Worm (Caenorhabditis elegans) whole organism, L1 larva: ENCODE data around the gene C33A12.3.

Source experiments
- C04F5.9 ChIP-seq: sonication (generic microtip); optimal IDR thresholded peaks from 2 replicates; lab custom pipeline; 2016; ENCODE audit warnings: missing genetic modification characterization, missing compliant biosample characterization
- C16A3.4 ChIP-seq: fragments of 150-350 bp; optimal IDR thresholded peaks from 2 replicates; lab custom pipeline; 2014; ENCODE audit warnings: missing biosample characterization, missing genetic modification characterization
- C34B4.2 ChIP-seq: sonication (generic microtip); optimal IDR thresholded peaks from 2 replicates; lab custom pipeline; 2017; ENCODE audit warnings: mild to moderate bottlenecking, missing genetic modification characterization, missing compliant biosample characterization
- aha-1 ChIP-seq: fragments of 150-350 bp; optimal IDR thresholded peaks from 2 replicates; lab custom pipeline; 2014; ENCODE audit warnings: missing biosample characterization, missing genetic modification characterization
- alr-1 ChIP-seq: fragments of 200-800 bp; sonication (Bioruptor generic); optimal IDR thresholded peaks from 2 replicates; lab custom pipeline; 2018; ENCODE audit warnings: borderline replicate concordance, mild to moderate bottlenecking, missing genetic modification characterization, missing compliant biosample characterization
- ama-1 ChIP-seq: fragments of 150-350 bp; optimal IDR thresholded peaks from 2 replicates; lab custom pipeline; 2014
- ceh-8 ChIP-seq: fragments of 200-800 bp; sonication (Bioruptor generic); optimal IDR thresholded peaks from 2 replicates; lab custom pipeline; 2018; ENCODE audit warnings: mild to moderate bottlenecking, missing genetic modification characterization, moderate library complexity, missing compliant biosample characterization
- ceh-88 ChIP-seq: fragments of 200-800 bp; sonication (Bioruptor generic); IDR thresholded peaks from 2 replicates; pipeline ENCODE4 v1.3.6; 2022; ENCODE audit warnings: missing genetic modification characterization, missing compliant biosample characterization
- ceh-90 ChIP-seq: sonication (generic microtip); optimal IDR thresholded peaks from 2 replicates; lab custom pipeline; 2016; ENCODE audit warnings: missing genetic modification characterization, missing compliant biosample characterization
- dsc-1 ChIP-seq: sonication (generic microtip); optimal IDR thresholded peaks from 2 replicates; lab custom pipeline; 2016; ENCODE audit warnings: mild to moderate bottlenecking, missing genetic modification characterization, missing compliant biosample characterization
- elt-2 ChIP-seq: sonication (generic microtip); optimal IDR thresholded peaks from 2 replicates; lab custom pipeline; 2016; ENCODE audit warnings: missing genetic modification characterization, mild to moderate bottlenecking, inconsistent platforms, missing compliant biosample characterization, missing genetic modification reagents
- elt-3 ChIP-seq, 6 experiments: fragments of 150-350 bp in 1 of 6; sonication (generic microtip); optimal IDR thresholded peaks; 2 replicates each; lab custom pipeline; 2017 to 2018; ENCODE audit warnings: missing biosample characterization in 6 of 6, missing genetic modification characterization in 6 of 6, inconsistent platforms in 1 of 6
- ets-5 ChIP-seq: fragments of 200-800 bp; sonication (Bioruptor generic); IDR thresholded peaks from 2 replicates; pipeline ENCODE4 v1.3.6; 2022; ENCODE audit warnings: missing genetic modification characterization, missing compliant biosample characterization
- fkh-4 ChIP-seq: sonication (generic microtip); optimal IDR thresholded peaks from 2 replicates; lab custom pipeline; 2016; ENCODE audit warnings: missing compliant biosample characterization, missing genetic modification characterization, borderline replicate concordance
- fos-1 ChIP-seq: fragments of 150-350 bp; optimal IDR thresholded peaks from 2 replicates; lab custom pipeline; 2014; ENCODE audit warnings: missing biosample characterization, missing genetic modification characterization
- hlh-17 ChIP-seq: fragments of 200-800 bp; sonication (Bioruptor generic); optimal IDR thresholded peaks from 2 replicates; lab custom pipeline; 2018; ENCODE audit warnings: missing genetic modification characterization, mild to moderate bottlenecking, missing compliant biosample characterization, moderate library complexity, borderline replicate concordance
- hlh-4 ChIP-seq: sonication (generic microtip); optimal IDR thresholded peaks from 2 replicates; lab custom pipeline; 2016; ENCODE audit warnings: mild to moderate bottlenecking, missing genetic modification characterization, missing compliant biosample characterization
- hpl-2 ChIP-seq: fragments of 150-350 bp; optimal IDR thresholded peaks from 2 replicates; lab custom pipeline; 2014; ENCODE audit warnings: missing biosample characterization, missing genetic modification reagents, missing genetic modification characterization
- irx-1 ChIP-seq: sonication (generic microtip); optimal IDR thresholded peaks from 2 replicates; lab custom pipeline; 2016; ENCODE audit warnings: missing genetic modification characterization, missing compliant biosample characterization
- isw-1 ChIP-seq: fragments of 200-800 bp; sonication (Bioruptor generic); IDR thresholded peaks from 2 replicates; pipeline ENCODE4 v1.3.6; 2022; ENCODE audit warnings: missing genetic modification characterization, missing compliant biosample characterization
- lin-13 ChIP-seq: fragments of 150-350 bp; optimal IDR thresholded peaks from 2 replicates; lab custom pipeline; 2014; ENCODE audit warnings: missing biosample characterization, missing genetic modification reagents, missing genetic modification characterization
- lin-14 ChIP-seq: fragments of 200-800 bp; sonication (Bioruptor generic); optimal IDR thresholded peaks from 2 replicates; lab custom pipeline; 2018; ENCODE audit warnings: mild to moderate bottlenecking, missing genetic modification characterization, moderate library complexity, missing compliant biosample characterization
- lin-35 ChIP-seq, 2 experiments: fragments of 150-350 bp; optimal IDR thresholded peaks; 2 replicates each; lab custom pipeline; 2014; ENCODE audit warnings: missing biosample characterization in 2 of 2, missing genetic modification characterization in 2 of 2, missing genetic modification reagents in 2 of 2
- lin-39 ChIP-seq: fragments of 150-350 bp; optimal IDR thresholded peaks from 2 replicates; lab custom pipeline; 2014; ENCODE audit warnings: missing biosample characterization, missing genetic modification reagents, missing genetic modification characterization
- lsy-2 ChIP-seq, 2 experiments: fragments of 150-350 bp; optimal IDR thresholded peaks; 2 replicates each; lab custom pipeline; 2014; ENCODE audit warnings: missing biosample characterization in 2 of 2, missing genetic modification characterization in 2 of 2
- mab-9 ChIP-seq: fragments of 200-800 bp; sonication (Bioruptor generic); IDR thresholded peaks from 2 replicates; pipeline ENCODE4 v1.3.6; 2022; ENCODE audit warnings: missing genetic modification reagents, missing genetic modification characterization, missing compliant biosample characterization
- mdl-1 ChIP-seq, 2 experiments: fragments of 150-350 bp; optimal IDR thresholded peaks; 2 replicates each; lab custom pipeline; 2014 to 2017; ENCODE audit warnings: missing biosample characterization in 2 of 2, missing genetic modification characterization in 2 of 2, inconsistent platforms in 1 of 2
- mep-1 ChIP-seq: fragments of 150-350 bp; optimal IDR thresholded peaks from 2 replicates; lab custom pipeline; 2014; ENCODE audit warnings: missing biosample characterization, missing genetic modification characterization
- nhr-19 ChIP-seq: fragments of 200-800 bp; sonication (Bioruptor generic); conservative IDR thresholded peaks from 2 replicates; pipeline ENCODE4 v1.3.6; 2022; ENCODE audit warnings: missing genetic modification characterization, missing compliant biosample characterization
- nhr-20 ChIP-seq: sonication (generic microtip); optimal IDR thresholded peaks from 2 replicates; lab custom pipeline; 2016; ENCODE audit warnings: mild to moderate bottlenecking, missing genetic modification characterization, missing compliant biosample characterization
- nhr-237 ChIP-seq: fragments of 150-350 bp; optimal IDR thresholded peaks from 2 replicates; lab custom pipeline; 2014; ENCODE audit warnings: missing biosample characterization, missing genetic modification characterization
- nhr-71 ChIP-seq: sonication (generic microtip); optimal IDR thresholded peaks from 2 replicates; lab custom pipeline; 2016; ENCODE audit warnings: mild to moderate bottlenecking, missing genetic modification characterization, moderate library complexity, missing compliant biosample characterization
- nhr-77 ChIP-seq: fragments of 150-350 bp; optimal IDR thresholded peaks from 2 replicates; lab custom pipeline; 2014; ENCODE audit warnings: missing biosample characterization, missing genetic modification characterization
- nhr-84 ChIP-seq: sonication (generic microtip); optimal IDR thresholded peaks from 2 replicates; lab custom pipeline; 2017; ENCODE audit warnings: missing biosample characterization, missing genetic modification characterization
- nhr-85 ChIP-seq: sonication (generic microtip); peaks from one replicate; lab custom pipeline; 2016; ENCODE audit warnings: missing genetic modification characterization, inconsistent platforms, missing compliant biosample characterization
- pag-3 ChIP-seq: sonication (generic microtip); optimal IDR thresholded peaks from 2 replicates; lab custom pipeline; 2017; ENCODE audit warnings: missing genetic modification characterization, mild to moderate bottlenecking, missing compliant biosample characterization, antibody characterized with exemption, borderline replicate concordance; ENCODE audit not compliant: insufficient read depth
- pax-3 ChIP-seq: fragments of 200-800 bp; sonication (Bioruptor generic); optimal IDR thresholded peaks from 2 replicates; lab custom pipeline; 2018; ENCODE audit warnings: mild to moderate bottlenecking, missing genetic modification characterization, moderate library complexity, missing compliant biosample characterization
- rnt-1 ChIP-seq: sonication (generic microtip); optimal IDR thresholded peaks from 2 replicates; lab custom pipeline; 2016; ENCODE audit warnings: mild to moderate bottlenecking, missing genetic modification characterization, moderate library complexity, missing compliant biosample characterization
- skn-1 ChIP-seq: fragments of 150-350 bp; optimal IDR thresholded peaks from 2 replicates; lab custom pipeline; 2014; ENCODE audit warnings: missing biosample characterization, missing genetic modification characterization
- snpc-4 ChIP-seq: fragments of 150-350 bp; optimal IDR thresholded peaks from 2 replicates; lab custom pipeline; 2014; ENCODE audit warnings: missing biosample characterization, missing genetic modification characterization
- sox-4 ChIP-seq: sonication (generic microtip); optimal IDR thresholded peaks from 2 replicates; lab custom pipeline; 2016; ENCODE audit warnings: missing genetic modification characterization, missing compliant biosample characterization
- sptf-1 ChIP-seq: fragments of 150-350 bp; optimal IDR thresholded peaks from 2 replicates; lab custom pipeline; 2014; ENCODE audit warnings: missing biosample characterization, missing genetic modification characterization
- swsn-7 ChIP-seq: sonication (generic microtip); optimal IDR thresholded peaks from 2 replicates; lab custom pipeline; 2016; ENCODE audit warnings: missing genetic modification characterization, missing compliant biosample characterization
- tbx-2 ChIP-seq: sonication (generic microtip); optimal IDR thresholded peaks from 2 replicates; lab custom pipeline; 2016; ENCODE audit warnings: missing genetic modification characterization, missing compliant biosample characterization
- tlp-1 ChIP-seq: fragments of 150-350 bp; optimal IDR thresholded peaks from 2 replicates; lab custom pipeline; 2014; ENCODE audit warnings: missing biosample characterization, missing genetic modification characterization
- unc-130 ChIP-seq: fragments of 150-350 bp; optimal IDR thresholded peaks from 2 replicates; lab custom pipeline; 2017; ENCODE audit warnings: missing biosample characterization, missing genetic modification characterization, inconsistent platforms
- unc-30 ChIP-seq: sonication (generic microtip); optimal IDR thresholded peaks from 2 replicates; lab custom pipeline; 2017; ENCODE audit warnings: missing biosample characterization, missing genetic modification characterization
- unc-62 ChIP-seq: fragments of 150-350 bp; optimal IDR thresholded peaks from 2 replicates; lab custom pipeline; 2014; ENCODE audit warnings: missing biosample characterization, missing genetic modification reagents, missing genetic modification characterization
- unc-98 ChIP-seq: fragments of 200-800 bp; sonication (Bioruptor generic); IDR thresholded peaks from 2 replicates; pipeline ENCODE4 v1.3.6; 2022; ENCODE audit warnings: missing genetic modification characterization, missing compliant biosample characterization
- vab-15 ChIP-seq: sonication (generic microtip); optimal IDR thresholded peaks from 2 replicates; lab custom pipeline; 2017; ENCODE audit warnings: missing genotype, mild to moderate bottlenecking, missing genetic modification characterization, missing compliant biosample characterization
- zag-1 ChIP-seq: fragments of 150-350 bp; optimal IDR thresholded peaks from 2 replicates; lab custom pipeline; 2014; ENCODE audit warnings: missing biosample characterization, missing genetic modification characterization
- zip-4 ChIP-seq: fragments of 200-800 bp; sonication (Bioruptor generic); optimal IDR thresholded peaks from 2 replicates; lab custom pipeline; 2018; ENCODE audit warnings: mild to moderate bottlenecking, missing genetic modification characterization, moderate library complexity, missing compliant biosample characterization
- ztf-4 ChIP-seq: fragments of 150-350 bp; optimal IDR thresholded peaks from 2 replicates; lab custom pipeline; 2014; ENCODE audit warnings: missing biosample characterization, missing genetic modification characterization

C33A12.3 gene

DNA sequence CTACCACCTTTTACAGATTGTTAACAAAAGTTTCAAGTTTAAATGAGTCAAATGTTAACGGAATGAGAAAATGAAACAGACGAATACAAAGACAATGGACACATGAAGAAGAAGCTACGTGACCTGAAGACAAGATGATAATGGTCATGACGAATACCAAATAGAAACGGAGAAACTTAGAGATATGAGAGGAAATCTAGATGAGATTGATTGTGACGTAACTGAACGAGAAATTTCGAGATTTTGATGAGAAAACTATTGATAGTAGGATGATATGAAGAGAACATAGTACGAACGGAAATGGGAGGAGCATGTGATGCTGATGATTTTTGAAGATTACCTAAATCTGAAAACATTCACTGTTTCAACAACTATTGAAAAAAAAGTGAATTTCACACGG, 22.3 kb upstream of the C33A12.3 start (continued):
- TF ChIP-seq pag-3 (tag; lab: Kevin White, UChicago) (no peak), tbx-2 (tag; lab: Kevin White, UChicago) (peak; percentile 30), unc-98 (GFP tag; lab: Robert Waterston, UW) (no peak), unc-62 (no peak), ets-5 (GFP tag; lab: Robert Waterston, UW) (no peak), dsc-1 (tag; lab: Kevin White, UChicago) (no peak), hlh-17 (no peak), ceh-88 (no peak), C16A3.4 (tag; lab: Kevin White, UChicago) (no peak), nhr-77 (no peak), C34B4.2 (tag; lab: Kevin White, UChicago) (no peak), alr-1 (tag; lab: Kevin White, UChicago) (no peak), nhr-84 (tag; lab: Kevin White, UChicago) (no peak), vab-15 (tag; lab: Kevin White, UChicago) (no peak), ceh-90 (tag; lab: Kevin White, UChicago) (no peak), ztf-4 (tag; lab: Kevin White, UChicago) (no peak), fkh-4 (no peak), nhr-19 (GFP tag; lab: Robert Waterston, UW) (peak; percentile 28), mab-9 (GFP tag; lab: Robert Waterston, UW) (no peak), pax-3 (tag; lab: Kevin White, UChicago) (no peak), C04F5.9 (tag; lab: Kevin White, UChicago) (no peak), skn-1 (tag; lab: Kevin White, UChicago) (no peak), zip-4 (no peak), sox-4 (no peak), lin-35 (GFP tag; optimal IDR thresholded peaks at IDR 0.05; lab: Kevin White, UChicago) (peak in 1 of 2 experiments; percentile 20), nhr-85 (tag; lab: Kevin White, UChicago) (peak; percentile 76), ama-1 (lab: Kevin White, UChicago) (no peak), sptf-1 (tag; lab: Kevin White, UChicago) (no peak), nhr-71 (peak; percentile 55), elt-2 (tag; lab: Kevin White, UChicago) (no peak), unc-30 (no peak), ceh-8 (GFP tag; lab: Kevin White, UChicago) (no peak), lin-14 (GFP tag; lab: Kevin White, UChicago) (peak; percentile 47), lin-39 (no peak), unc-130 (tag; lab: Kevin White, UChicago) (no peak), lin-13 (GFP tag; lab: Kevin White, UChicago) (no peak), fos-1 (tag; lab: Kevin White, UChicago) (no peak), tlp-1 (tag; lab: Kevin White, UChicago) (no peak), nhr-20 (tag; lab: Kevin White, UChicago) (peak; percentile 63), hpl-2 (GFP tag; lab: Kevin White, UChicago) (no peak)

DNA sequence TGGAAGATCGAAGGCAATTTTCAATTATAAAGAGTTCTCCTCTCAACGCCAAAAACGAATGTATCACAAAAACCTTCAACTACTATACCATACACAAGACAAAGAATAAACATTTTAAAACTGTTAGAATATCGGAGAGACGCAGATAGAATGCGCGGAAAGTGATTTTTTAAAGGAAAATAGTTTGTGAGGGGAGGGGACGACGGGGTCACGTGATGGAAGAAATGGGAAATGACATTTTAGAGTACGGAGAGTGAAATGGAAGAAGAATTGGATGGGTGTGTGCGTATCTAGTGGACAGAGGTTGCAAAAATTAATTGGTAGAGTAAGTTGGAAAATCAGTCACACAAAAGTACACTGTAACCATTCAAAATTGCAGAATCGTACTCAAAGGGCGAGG, 21.5 kb upstream of the C33A12.3 start:
- peak; percentile 63 for TF ChIP-seq lin-13 (GFP tag; lab: Kevin White, UChicago)
- TF ChIP-seq nhr-237: peak; percentile 53
- peak; percentile 9 to 66 for TF ChIP-seq lin-35 (GFP tag; optimal IDR thresholded peaks at IDR 0.05; lab: Kevin White, UChicago)
- TF ChIP-seq zag-1 (tag; lab: Kevin White, UChicago): no peak
- TF ChIP-seq rnt-1 (tag; lab: Kevin White, UChicago): peak; percentile 26
- no peak for TF ChIP-seq alr-1 (tag; lab: Kevin White, UChicago)
- no peak for TF ChIP-seq irx-1 (tag; lab: Kevin White, UChicago)
- TF ChIP-seq fos-1 (tag; lab: Kevin White, UChicago): peak; percentile 23
- no peak for TF ChIP-seq aha-1
- TF ChIP-seq mep-1 (tag; lab: Kevin White, UChicago): peak; percentile 86
- peak; percentile 66 for TF ChIP-seq nhr-19 (GFP tag; lab: Robert Waterston, UW)
- peak; percentile 37 for TF ChIP-seq snpc-4 (tag; lab: Kevin White, UChicago)
- TF ChIP-seq C16A3.4 (tag; lab: Kevin White, UChicago): peak; percentile 50
- TF ChIP-seq isw-1 (GFP tag; lab: Robert Waterston, UW): no peak
- TF ChIP-seq pag-3 (tag; lab: Kevin White, UChicago): no peak
- no peak for TF ChIP-seq hpl-2 (GFP tag; lab: Kevin White, UChicago)
- peak; percentile 66 to 68 for TF ChIP-seq lsy-2 (tag; optimal IDR thresholded peaks at IDR 0.05; lab: Kevin White, UChicago)
- TF ChIP-seq ets-5 (GFP tag; lab: Robert Waterston, UW): no peak
- TF ChIP-seq elt-3 (tag; optimal IDR thresholded peaks at IDR 0.05; lab: Kevin White, UChicago): peak in 2 of 6 experiments; percentile 57 to 82
- peak in 1 of 2 experiments; percentile 71 for TF ChIP-seq mdl-1 (tag; optimal IDR thresholded peaks at IDR 0.05; lab: Kevin White, UChicago)
- TF ChIP-seq swsn-7 (tag; lab: Kevin White, UChicago): peak; percentile 55
- TF ChIP-seq unc-130 (tag; lab: Kevin White, UChicago): peak; percentile 21
- TF ChIP-seq hlh-4 (tag; lab: Kevin White, UChicago): no peak
